Worm (Caenorhabditis elegans) whole organism, late embryonic: Measurements from ENCODE around the gene str-103.

ENCODE experiments used
- C08G9.2 ChIP-seq: sonication (generic microtip); optimal IDR thresholded peaks from 2 replicates; lab custom pipeline; 2016; ENCODE audit warnings: mild to moderate bottlenecking, missing genetic modification characterization, moderate library complexity, missing compliant biosample characterization
- T23F11.4 ChIP-seq: fragments of 200-800 bp; sonication (Bioruptor generic); optimal IDR thresholded peaks from 2 replicates; lab custom pipeline; 2018; ENCODE audit warnings: mild to moderate bottlenecking, missing genetic modification characterization, missing compliant biosample characterization
- ahr-1 ChIP-seq: sonication (generic microtip); optimal IDR thresholded peaks from 2 replicates; lab custom pipeline; 2016; ENCODE audit warnings: missing genetic modification characterization, missing compliant biosample characterization
- ama-1 ChIP-seq: fragments of 150-350 bp; optimal IDR thresholded peaks from 2 replicates; lab custom pipeline; 2014
- ceh-18 ChIP-seq: sonication (generic microtip); optimal IDR thresholded peaks from 2 replicates; lab custom pipeline; 2016; ENCODE audit warnings: missing genetic modification characterization, missing compliant biosample characterization
- ceh-19 ChIP-seq: fragments of 200-800 bp; sonication (Bioruptor generic); optimal IDR thresholded peaks from 2 replicates; lab custom pipeline; 2018; ENCODE audit warnings: mild to moderate bottlenecking, missing genetic modification characterization, missing compliant biosample characterization
- ceh-2 ChIP-seq: sonication (generic microtip); optimal IDR thresholded peaks from 2 replicates; lab custom pipeline; 2016; ENCODE audit warnings: missing genotype, missing genetic modification characterization, missing compliant biosample characterization
- ceh-30 ChIP-seq: fragments of 150-350 bp; optimal IDR thresholded peaks from 2 replicates; lab custom pipeline; 2014; ENCODE audit warnings: missing biosample characterization, missing genetic modification characterization
- ceh-31 ChIP-seq: sonication (generic microtip); optimal IDR thresholded peaks from 2 replicates; lab custom pipeline; 2016; ENCODE audit warnings: missing genetic modification characterization, missing compliant biosample characterization
- ceh-34 ChIP-seq: sonication (generic microtip); optimal IDR thresholded peaks from 2 replicates; lab custom pipeline; 2016; ENCODE audit warnings: mild to moderate bottlenecking, missing genetic modification characterization, missing compliant biosample characterization
- ceh-45 ChIP-seq: fragments of 200-800 bp; sonication (Bioruptor generic); IDR thresholded peaks from 2 replicates; pipeline ENCODE4 v1.3.6; 2022; ENCODE audit warnings: missing genetic modification reagents, missing genetic modification characterization, missing compliant biosample characterization
- ceh-6 ChIP-seq: fragments of 200-800 bp; sonication (Bioruptor generic); optimal IDR thresholded peaks from 2 replicates; lab custom pipeline; 2018; ENCODE audit warnings: mild to moderate bottlenecking, missing genetic modification characterization, missing compliant biosample characterization
- che-1 ChIP-seq: sonication (generic microtip); optimal IDR thresholded peaks from 2 replicates; lab custom pipeline; 2016; ENCODE audit warnings: mild to moderate bottlenecking, missing genetic modification characterization, missing compliant biosample characterization
- dmd-4 ChIP-seq: sonication (generic microtip); optimal IDR thresholded peaks from 2 replicates; lab custom pipeline; 2016; ENCODE audit warnings: borderline replicate concordance, missing genetic modification characterization, missing compliant biosample characterization
- dve-1 ChIP-seq: sonication (generic microtip); optimal IDR thresholded peaks from 2 replicates; lab custom pipeline; 2017; ENCODE audit warnings: antibody characterized with exemption, mild to moderate bottlenecking, missing genetic modification characterization, missing compliant biosample characterization
- elt-2 ChIP-seq: sonication (generic microtip); optimal IDR thresholded peaks from 2 replicates; lab custom pipeline; 2016; ENCODE audit warnings: missing genetic modification reagents, missing genetic modification characterization, missing compliant biosample characterization
- elt-4 ChIP-seq: sonication (generic microtip); optimal IDR thresholded peaks from 2 replicates; lab custom pipeline; 2016; ENCODE audit warnings: missing genetic modification characterization, missing compliant biosample characterization
- fkh-10 ChIP-seq: fragments of 150-350 bp; optimal IDR thresholded peaks from 2 replicates; lab custom pipeline; 2014; ENCODE audit warnings: missing biosample characterization, missing genetic modification reagents, missing genetic modification characterization
- gmeb-2 ChIP-seq: sonication (generic microtip); optimal IDR thresholded peaks from 2 replicates; lab custom pipeline; 2016; ENCODE audit warnings: missing genetic modification characterization, inconsistent platforms, missing compliant biosample characterization
- hlh-15 ChIP-seq: sonication (generic microtip); optimal IDR thresholded peaks from 2 replicates; lab custom pipeline; 2016; ENCODE audit warnings: missing genetic modification characterization, missing compliant biosample characterization
- hlh-6 ChIP-seq: sonication (generic microtip); optimal IDR thresholded peaks from 2 replicates; lab custom pipeline; 2016; ENCODE audit warnings: missing genotype, missing genetic modification characterization, missing compliant biosample characterization
- hlh-8 ChIP-seq: sonication (generic microtip); optimal IDR thresholded peaks from 2 replicates; lab custom pipeline; 2016; ENCODE audit warnings: missing genotype, missing genetic modification characterization, missing compliant biosample characterization
- lim-6 ChIP-seq: sonication (generic microtip); optimal IDR thresholded peaks from 2 replicates; lab custom pipeline; 2016; ENCODE audit warnings: missing genetic modification characterization, missing compliant biosample characterization
- lin-11 ChIP-seq: fragments of 200-800 bp; sonication (Bioruptor generic); optimal IDR thresholded peaks from 2 replicates; lab custom pipeline; 2018; ENCODE audit warnings: mild to moderate bottlenecking, missing genetic modification characterization, missing compliant biosample characterization
- mec-3 ChIP-seq: sonication (generic microtip); optimal IDR thresholded peaks from 2 replicates; lab custom pipeline; 2016; ENCODE audit warnings: borderline replicate concordance, missing genetic modification characterization, missing compliant biosample characterization
- nhr-232 ChIP-seq: sonication (generic microtip); optimal IDR thresholded peaks from 2 replicates; lab custom pipeline; 2016; ENCODE audit warnings: missing genetic modification characterization, missing compliant biosample characterization
- pag-3 ChIP-seq: sonication (generic microtip); optimal IDR thresholded peaks from 2 replicates; lab custom pipeline; 2016; ENCODE audit warnings: missing compliant biosample characterization, missing genetic modification characterization, borderline replicate concordance
- pat-9 ChIP-seq: fragments of 200-800 bp; sonication (Bioruptor generic); optimal IDR thresholded peaks from 2 replicates; lab custom pipeline; 2018; ENCODE audit warnings: mild to moderate bottlenecking, missing genetic modification characterization, moderate library complexity, missing compliant biosample characterization
- pax-1 ChIP-seq: fragments of 150-350 bp; optimal IDR thresholded peaks from 2 replicates; lab custom pipeline; 2014; ENCODE audit warnings: missing biosample characterization, missing genetic modification characterization
- pha-4 ChIP-seq: fragments of 150-350 bp; optimal IDR thresholded peaks from 2 replicates; lab custom pipeline; 2018; ENCODE audit warnings: missing biosample characterization, missing genetic modification reagents, missing genetic modification characterization
- pqm-1 ChIP-seq: sonication (generic microtip); optimal IDR thresholded peaks from 2 replicates; lab custom pipeline; 2016; ENCODE audit warnings: missing genetic modification characterization, missing compliant biosample characterization
- ref-2 ChIP-seq: sonication (generic microtip); optimal IDR thresholded peaks from 2 replicates; lab custom pipeline; 2016; ENCODE audit warnings: missing genetic modification characterization, missing compliant biosample characterization
- rnt-1 ChIP-seq: sonication (generic microtip); optimal IDR thresholded peaks from 2 replicates; lab custom pipeline; 2016; ENCODE audit warnings: missing genetic modification characterization, missing compliant biosample characterization
- sdc-2 ChIP-seq: sonication (generic microtip); optimal IDR thresholded peaks from 2 replicates; lab custom pipeline; 2016; ENCODE audit warnings: missing genotype, missing genetic modification characterization, missing compliant biosample characterization
- sox-4 ChIP-seq: sonication (generic microtip); optimal IDR thresholded peaks from 2 replicates; lab custom pipeline; 2017; ENCODE audit warnings: mild to moderate bottlenecking, missing genetic modification characterization, inconsistent platforms, missing compliant biosample characterization
- syd-9 ChIP-seq: sonication (generic microtip); optimal IDR thresholded peaks from 2 replicates; lab custom pipeline; 2016; ENCODE audit warnings: mild to moderate bottlenecking, missing genetic modification characterization, moderate library complexity, missing compliant biosample characterization
- unc-3 ChIP-seq, 2 experiments: fragments of 200-800 bp in 1 of 2; sonication (Bioruptor generic) in 1 of 2; sonication (generic microtip) in 1 of 2; conservative IDR thresholded peaks in 1 of 2; optimal IDR thresholded peaks in 1 of 2; 2 replicates each; pipeline versions ENCODE4 v1.3.6 to Lab custom; 2016 to 2022; ENCODE audit warnings: missing compliant biosample characterization in 2 of 2, missing genetic modification characterization in 2 of 2, missing genetic modification reagents in 1 of 2
- unc-55 ChIP-seq: sonication (generic microtip); optimal IDR thresholded peaks from 2 replicates; lab custom pipeline; 2017; ENCODE audit warnings: missing biosample characterization, missing genetic modification reagents, missing genetic modification characterization
- unc-86 ChIP-seq: sonication (generic microtip); optimal IDR thresholded peaks from 2 replicates; lab custom pipeline; 2016; ENCODE audit warnings: missing genetic modification characterization, missing compliant biosample characterization

Gene str-103

DNA sequence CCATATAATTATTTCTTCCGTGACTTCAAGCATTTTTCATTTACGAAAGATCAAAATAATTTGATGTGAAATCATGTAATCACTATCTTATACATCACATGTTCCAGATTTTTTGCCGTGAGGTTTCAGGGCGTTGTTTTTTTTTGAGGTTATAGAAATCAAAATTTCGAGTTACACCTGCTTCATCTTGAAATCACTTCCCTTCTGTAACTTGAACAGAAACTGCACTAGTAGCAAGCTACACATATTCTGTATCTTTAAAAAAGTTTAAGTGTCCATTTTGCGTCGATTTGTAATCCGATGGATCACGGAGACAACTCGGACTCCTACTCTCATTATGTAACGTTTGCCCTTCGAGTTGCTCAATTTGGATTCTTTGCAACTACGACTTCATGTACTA, 27.8 kb downstream of the str-103 start, which contains the start of gene F22B8.3:
Gene F22B8.3 (plus strand): TSS at position 301 of the 400 bp plus-strand sequence.
- TF ChIP-seq ceh-30 (tag; lab: Kevin White, UChicago), result no peak
- TF ChIP-seq che-1 (tag; lab: Kevin White, UChicago), result no peak
- no peak for TF ChIP-seq C08G9.2 (tag; lab: Kevin White, UChicago)
- TF ChIP-seq hlh-15 (tag; lab: Kevin White, UChicago), result no peak
- no peak for TF ChIP-seq sdc-2 (tag; lab: Kevin White, UChicago)
- TF ChIP-seq lim-6 (tag; lab: Kevin White, UChicago), result no peak
- TF ChIP-seq ama-1 (lab: Kevin White, UChicago), result no peak
- no peak for TF ChIP-seq unc-86 (tag; lab: Kevin White, UChicago)
- no peak for TF ChIP-seq sox-4 (tag; lab: Kevin White, UChicago)
- TF ChIP-seq nhr-232, result no peak
- TF ChIP-seq lin-11 (tag; lab: Kevin White, UChicago), result no peak
- TF ChIP-seq ceh-19 (GFP tag; lab: Kevin White, UChicago), result no peak
- TF ChIP-seq pag-3 (tag; lab: Kevin White, UChicago), result no peak

ce11 chrV:16080678-16081077, 37.8 kb downstream of the str-103 start:
- TF ChIP-seq ceh-2 (tag; lab: Kevin White, UChicago), result no peak
- TF ChIP-seq rnt-1 (tag; lab: Kevin White, UChicago), result no peak
- TF ChIP-seq pag-3 (tag; lab: Kevin White, UChicago), result no peak
- TF ChIP-seq mec-3 (tag; lab: Kevin White, UChicago), result no peak
- no peak for TF ChIP-seq dmd-4 (tag; lab: Kevin White, UChicago)
- TF ChIP-seq hlh-8 (tag; lab: Kevin White, UChicago), result no peak
- TF ChIP-seq fkh-10, result no peak
- TF ChIP-seq pha-4 (tag; lab: Kevin White, UChicago), result no peak
- no peak for TF ChIP-seq T23F11.4 (GFP tag; lab: Kevin White, UChicago)
- TF ChIP-seq syd-9 (tag; lab: Kevin White, UChicago), result no peak
- no peak for TF ChIP-seq elt-2 (tag; lab: Kevin White, UChicago)
- TF ChIP-seq dve-1, result no peak
- no peak for TF ChIP-seq sdc-2 (tag; lab: Kevin White, UChicago)
- TF ChIP-seq ref-2, result no peak
- no peak for TF ChIP-seq elt-4
- TF ChIP-seq nhr-232, result no peak
- no peak for TF ChIP-seq ceh-34 (tag; lab: Kevin White, UChicago)
- TF ChIP-seq ceh-31, result no peak
- TF ChIP-seq pat-9 (tag; lab: Kevin White, UChicago), result no peak
- no peak for TF ChIP-seq pqm-1 (tag; lab: Kevin White, UChicago)

DNA sequence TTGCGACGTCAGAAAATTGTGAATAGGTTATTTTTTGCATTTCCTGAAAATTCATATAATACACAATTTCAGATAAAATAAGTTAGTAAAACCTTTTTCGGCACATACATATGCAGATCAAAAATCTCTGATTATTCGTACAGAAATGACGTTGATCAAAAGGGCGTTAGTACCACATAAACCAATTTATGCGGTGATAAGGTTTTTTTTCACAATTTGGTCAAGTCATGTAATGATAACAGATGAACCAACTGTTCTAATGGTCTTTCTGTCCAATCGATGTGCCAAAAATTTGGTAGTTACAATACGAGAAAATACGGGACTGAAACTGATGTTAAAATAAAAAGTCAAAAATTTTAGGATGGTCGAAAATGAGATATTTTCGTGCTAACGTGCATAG, 38.5 kb downstream of the str-103 start:
- TF ChIP-seq elt-2 (tag; lab: Kevin White, UChicago) (peak; percentile 41), unc-3 (GFP tag; conservative IDR thresholded peaks at IDR 0.05; lab: Robert Waterston, UW) (no peak), unc-3 (tag; optimal IDR thresholded peaks at IDR 0.05; lab: Kevin White, UChicago) (no peak), ceh-45 (GFP tag; lab: Robert Waterston, UW) (no peak), pax-1 (tag; lab: Kevin White, UChicago) (no peak)

ce11 chrV:16075250-16075709, 43.2 kb downstream of the str-103 start, which contains the start of the genes F14H3.12 and srj-29:
Gene F14H3.12 (minus strand): TSS chrV:16075323.
Gene srj-29 (plus strand): TSS chrV:16075659.
- no peak for TF ChIP-seq ceh-18 (tag; lab: Kevin White, UChicago)

DNA sequence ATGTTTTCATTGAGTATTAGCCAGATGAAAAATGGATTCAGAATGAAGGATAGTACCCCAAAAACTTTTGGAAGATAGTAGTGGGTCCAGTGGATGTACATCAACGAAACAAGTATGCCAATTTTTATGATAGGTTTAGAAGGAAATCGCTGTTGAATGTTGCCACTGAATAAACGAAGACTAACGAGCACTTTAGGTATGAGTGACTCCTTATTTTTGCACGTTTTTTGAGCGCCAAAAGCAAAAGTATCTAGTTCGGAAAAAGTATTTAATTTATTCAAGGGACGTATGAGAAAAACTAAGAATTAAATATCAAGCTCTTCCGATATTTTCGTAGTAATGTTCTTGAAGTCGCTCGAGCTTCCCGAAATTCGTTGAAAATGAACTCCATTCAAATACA, 44.6 kb downstream of the str-103 start, which contains the start of gene srj-10:
Gene srj-10 (minus strand): TSS at position 101 of the 400 bp plus-strand sequence.
- TF ChIP-seq unc-3 (GFP tag; conservative IDR thresholded peaks at IDR 0.05; lab: Robert Waterston, UW), result no peak
- TF ChIP-seq unc-3 (tag; optimal IDR thresholded peaks at IDR 0.05; lab: Kevin White, UChicago), result no peak
- TF ChIP-seq hlh-8 (tag; lab: Kevin White, UChicago), result no peak
- no peak for TF ChIP-seq pat-9 (tag; lab: Kevin White, UChicago)
- TF ChIP-seq ceh-2 (tag; lab: Kevin White, UChicago), result no peak
- no peak for TF ChIP-seq unc-55 (GFP tag; lab: Kevin White, UChicago)
- no peak for TF ChIP-seq syd-9 (tag; lab: Kevin White, UChicago)
- no peak for TF ChIP-seq pha-4 (tag; lab: Kevin White, UChicago)
- no peak for TF ChIP-seq ceh-6 (GFP tag; lab: Kevin White, UChicago)
- no peak for TF ChIP-seq hlh-6 (tag; lab: Kevin White, UChicago)
- no peak for TF ChIP-seq gmeb-2
- no peak for TF ChIP-seq ahr-1 (tag; lab: Kevin White, UChicago)
